Worm (Caenorhabditis elegans) whole organism, L3 larva: ENCODE data around the gene srlf-36.

Experiments
- R02D3.7 ChIP-seq: fragments of 150-350 bp; optimal IDR thresholded peaks from 2 replicates; lab custom pipeline; 2014; ENCODE audit warnings: missing biosample characterization, missing genetic modification characterization
- ZK546.5 ChIP-seq: sonication (generic microtip); optimal IDR thresholded peaks from 2 replicates; lab custom pipeline; 2017; ENCODE audit warnings: missing biosample characterization, missing genetic modification characterization
- aly-2 ChIP-seq: fragments of 150-350 bp; optimal IDR thresholded peaks from 2 replicates; lab custom pipeline; 2014; ENCODE audit warnings: missing biosample characterization, missing genetic modification characterization
- ama-1 ChIP-seq: fragments of 150-350 bp; optimal IDR thresholded peaks from 2 replicates; lab custom pipeline; 2018
- ceh-16 ChIP-seq: sonication (generic microtip); optimal IDR thresholded peaks from 2 replicates; lab custom pipeline; 2017; ENCODE audit warnings: missing biosample characterization, missing genetic modification characterization
- ceh-28 ChIP-seq: fragments of 150-350 bp; optimal IDR thresholded peaks from 2 replicates; lab custom pipeline; 2014; ENCODE audit warnings: missing biosample characterization, missing genetic modification reagents, missing genetic modification characterization
- ceh-82 ChIP-seq: fragments of 150-350 bp; optimal IDR thresholded peaks from 2 replicates; lab custom pipeline; 2014; ENCODE audit warnings: missing biosample characterization, missing genetic modification characterization
- daf-12 ChIP-seq: fragments of 150-350 bp; optimal IDR thresholded peaks from 2 replicates; lab custom pipeline; 2014; ENCODE audit warnings: missing biosample characterization, missing genetic modification reagents, missing genetic modification characterization
- egl-5 ChIP-seq: fragments of 150-350 bp; optimal IDR thresholded peaks from 2 replicates; lab custom pipeline; 2017; ENCODE audit warnings: missing biosample characterization, missing genetic modification reagents, missing genetic modification characterization, inconsistent platforms
- elt-1 ChIP-seq: fragments of 150-350 bp; optimal IDR thresholded peaks from 2 replicates; lab custom pipeline; 2014; ENCODE audit warnings: missing biosample characterization, missing genetic modification characterization
- elt-2 ChIP-seq: sonication (generic microtip); optimal IDR thresholded peaks from 2 replicates; lab custom pipeline; 2016; ENCODE audit warnings: missing genetic modification reagents, mild to moderate bottlenecking, missing genetic modification characterization, missing compliant biosample characterization
- elt-3 ChIP-seq, 3 experiments: fragments of 150-350 bp in 1 of 3; sonication (generic microtip) in 2 of 3; optimal IDR thresholded peaks; 2 replicates in 2 of 3; 4 replicates in 1 of 3; lab custom pipeline; 2014 to 2017; ENCODE audit warnings: missing biosample characterization in 3 of 3, missing genetic modification characterization in 3 of 3
- fkh-10 ChIP-seq: sonication (generic microtip); optimal IDR thresholded peaks from 2 replicates; lab custom pipeline; 2017; ENCODE audit warnings: missing biosample characterization, missing genetic modification reagents, missing genetic modification characterization
- fos-1 ChIP-seq: fragments of 150-350 bp; optimal IDR thresholded peaks from 2 replicates; lab custom pipeline; 2014; ENCODE audit warnings: missing biosample characterization, missing genetic modification characterization
- hmg-11 ChIP-seq: sonication (generic microtip); optimal IDR thresholded peaks from 2 replicates; lab custom pipeline; 2016; ENCODE audit warnings: missing genetic modification characterization, missing compliant biosample characterization
- jun-1 ChIP-seq: fragments of 150-350 bp; optimal IDR thresholded peaks from 2 replicates; lab custom pipeline; 2014; ENCODE audit warnings: missing biosample characterization, missing genetic modification reagents, missing genetic modification characterization
- lin-15B ChIP-seq: fragments of 150-350 bp; optimal IDR thresholded peaks from 2 replicates; lab custom pipeline; 2014; ENCODE audit warnings: missing biosample characterization, missing genetic modification characterization
- lin-39 ChIP-seq: fragments of 150-350 bp; optimal IDR thresholded peaks from 2 replicates; lab custom pipeline; 2018; ENCODE audit warnings: missing biosample characterization, missing genetic modification reagents, missing genetic modification characterization
- lsy-12 ChIP-seq: sonication (generic microtip); optimal IDR thresholded peaks from 2 replicates; lab custom pipeline; 2016; ENCODE audit warnings: mild to moderate bottlenecking, missing genetic modification characterization, missing compliant biosample characterization
- mdl-1 ChIP-seq: fragments of 150-350 bp; optimal IDR thresholded peaks from 2 replicates; lab custom pipeline; 2014; ENCODE audit warnings: missing biosample characterization, missing genetic modification characterization
- mml-1 ChIP-seq: fragments of 150-350 bp; sonication (generic microtip); optimal IDR thresholded peaks from 3 replicates; lab custom pipeline; 2014; ENCODE audit warnings: missing biosample characterization, missing genetic modification characterization
- nfya-1 ChIP-seq: sonication (generic microtip); optimal IDR thresholded peaks from 2 replicates; lab custom pipeline; 2017; ENCODE audit warnings: missing genetic modification characterization, mild to moderate bottlenecking, missing compliant biosample characterization, antibody characterized with exemption, moderate library complexity; ENCODE audit not compliant: insufficient read depth
- nhr-11 ChIP-seq: fragments of 150-350 bp; optimal IDR thresholded peaks from 2 replicates; lab custom pipeline; 2014; ENCODE audit warnings: missing biosample characterization, missing genetic modification characterization
- nhr-23 ChIP-seq: fragments of 150-350 bp; optimal IDR thresholded peaks from 2 replicates; lab custom pipeline; 2014; ENCODE audit warnings: missing biosample characterization, missing genetic modification reagents, missing genetic modification characterization
- nhr-237 ChIP-seq: fragments of 150-350 bp; optimal IDR thresholded peaks from 2 replicates; lab custom pipeline; 2014; ENCODE audit warnings: missing biosample characterization, missing genetic modification characterization
- nhr-25 ChIP-seq: sonication (generic microtip); optimal IDR thresholded peaks from 2 replicates; lab custom pipeline; 2017; ENCODE audit warnings: missing biosample characterization, missing genetic modification characterization
- nhr-43 ChIP-seq: sonication (generic microtip); optimal IDR thresholded peaks from 2 replicates; lab custom pipeline; 2016; ENCODE audit warnings: mild to moderate bottlenecking, missing genetic modification characterization, missing compliant biosample characterization; ENCODE audit not compliant: poor library complexity, severe bottlenecking
- nhr-67 ChIP-seq: fragments of 150-350 bp; optimal IDR thresholded peaks from 2 replicates; lab custom pipeline; 2014; ENCODE audit warnings: missing biosample characterization, missing genetic modification characterization
- pha-4 ChIP-seq: fragments of 150-350 bp; optimal IDR thresholded peaks from 2 replicates; lab custom pipeline; 2014; ENCODE audit warnings: missing biosample characterization, missing genetic modification reagents, missing genetic modification characterization
- pqm-1 ChIP-seq: fragments of 150-350 bp; optimal IDR thresholded peaks from 2 replicates; lab custom pipeline; 2017; ENCODE audit warnings: missing biosample characterization, missing genetic modification characterization, inconsistent platforms
- sea-2 ChIP-seq: fragments of 150-350 bp; sonication (generic microtip); optimal IDR thresholded peaks from 4 replicates; lab custom pipeline; 2014; ENCODE audit warnings: missing biosample characterization, missing genetic modification reagents, missing genetic modification characterization
- skn-1 ChIP-seq: fragments of 150-350 bp; optimal IDR thresholded peaks from 2 replicates; lab custom pipeline; 2014; ENCODE audit warnings: missing biosample characterization, missing genetic modification characterization
- snpc-4 ChIP-seq: fragments of 150-350 bp; optimal IDR thresholded peaks from 2 replicates; lab custom pipeline; 2014; ENCODE audit warnings: missing biosample characterization, missing genetic modification characterization
- tbx-2 ChIP-seq: sonication (generic microtip); optimal IDR thresholded peaks from 2 replicates; lab custom pipeline; 2016; ENCODE audit warnings: mild to moderate bottlenecking, missing genetic modification characterization, missing compliant biosample characterization
- unc-39 ChIP-seq: sonication (generic microtip); optimal IDR thresholded peaks from 4 replicates; lab custom pipeline; 2017; ENCODE audit warnings: missing biosample characterization, missing genetic modification characterization
- unc-62 ChIP-seq: fragments of 150-350 bp; sonication (generic microtip); optimal IDR thresholded peaks from 4 replicates; lab custom pipeline; 2014; ENCODE audit warnings: missing biosample characterization, missing genetic modification reagents, missing genetic modification characterization
- zag-1 ChIP-seq: fragments of 150-350 bp; optimal IDR thresholded peaks from 2 replicates; lab custom pipeline; 2014; ENCODE audit warnings: missing biosample characterization, missing genetic modification characterization
- ztf-11 ChIP-seq: fragments of 150-350 bp; optimal IDR thresholded peaks from 2 replicates; lab custom pipeline; 2014; ENCODE audit warnings: missing biosample characterization, missing genetic modification characterization

The srlf-36 gene

DNA sequence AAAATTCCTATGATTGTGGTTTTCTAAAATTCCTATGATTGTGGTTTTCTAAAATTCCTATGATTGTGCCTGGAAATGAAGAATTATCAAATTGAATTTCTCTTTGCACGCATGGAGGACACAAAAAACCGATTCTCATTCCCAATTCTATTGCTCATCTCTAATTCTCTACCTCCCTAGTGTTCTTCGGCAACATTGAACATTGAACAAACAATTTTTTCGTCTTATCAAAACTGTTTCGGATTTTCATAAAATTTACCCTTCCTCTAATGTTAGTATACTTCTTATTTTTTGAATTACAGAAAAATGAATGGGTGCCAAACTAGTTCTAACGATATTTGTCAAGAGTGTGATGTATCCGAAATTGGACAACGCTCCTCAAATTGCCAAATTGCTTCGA, 26.7 kb upstream of the srlf-36 start, which contains the start of gene pals-31:
TSS of gene pals-31 (plus strand) at position 301 of the 400 bp plus-strand sequence.
- TF ChIP-seq pha-4: no peak
- no peak for TF ChIP-seq ceh-16
- TF ChIP-seq nhr-67: no peak
- no peak for TF ChIP-seq jun-1
- TF ChIP-seq snpc-4 (tag; lab: Kevin White, UChicago): no peak
- no peak for TF ChIP-seq nfya-1 (tag; lab: Kevin White, UChicago)
- TF ChIP-seq lin-39: no peak
- TF ChIP-seq ceh-28 (tag; lab: Kevin White, UChicago): no peak
- TF ChIP-seq zag-1 (tag; lab: Kevin White, UChicago): no peak
- TF ChIP-seq aly-2 (tag; lab: Kevin White, UChicago): no peak
- no peak for TF ChIP-seq elt-2 (tag; lab: Kevin White, UChicago)
- TF ChIP-seq hmg-11: no peak
- no peak for TF ChIP-seq pqm-1 (tag; lab: Kevin White, UChicago)
- no peak for TF ChIP-seq nhr-43 (tag; lab: Kevin White, UChicago)
- TF ChIP-seq ztf-11 (tag; lab: Kevin White, UChicago): no peak
- no peak for TF ChIP-seq nhr-237
- TF ChIP-seq R02D3.7: no peak
- no peak for TF ChIP-seq fkh-10 (GFP tag; lab: Kevin White, UChicago)
- TF ChIP-seq ZK546.5 (tag; lab: Kevin White, UChicago): no peak
- TF ChIP-seq, all 47 proteins: peak for 0

ce11 chrV:635630-636029, 26.1 kb upstream of the srlf-36 start:
- TF ChIP-seq ZK546.5 (tag; lab: Kevin White, UChicago) (no peak), skn-1 (tag; lab: Kevin White, UChicago) (no peak), elt-2 (tag; lab: Kevin White, UChicago) (peak; percentile 51), snpc-4 (tag; lab: Kevin White, UChicago) (peak; percentile 89), nhr-23 (tag; lab: Kevin White, UChicago) (peak; percentile 40), pqm-1 (tag; lab: Kevin White, UChicago) (peak; percentile 51), pha-4 (peak; percentile 52), lsy-12 (no peak), nhr-25 (tag; lab: Kevin White, UChicago) (peak; percentile 35), unc-39 (tag; lab: Kevin White, UChicago) (no peak)

DNA sequence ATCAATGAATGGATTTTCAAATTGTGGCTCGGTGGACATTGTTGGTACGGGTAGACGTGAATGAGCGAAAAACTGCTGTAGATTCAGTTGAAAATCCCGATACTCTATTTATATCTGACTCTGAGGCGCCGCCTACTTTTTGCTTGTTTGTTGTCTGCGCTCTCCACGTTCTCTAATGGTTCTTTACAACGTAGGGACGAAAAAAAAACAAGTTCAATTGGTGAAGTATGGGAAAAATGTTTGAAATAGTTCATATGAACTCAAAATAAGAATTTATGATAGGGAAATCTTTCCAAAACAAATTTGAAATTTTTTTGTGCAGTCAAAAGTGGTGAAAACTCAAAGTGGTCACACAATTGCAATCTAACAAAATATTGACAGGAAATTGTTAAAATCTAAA, 25.3 kb upstream of the srlf-36 start, which contains the start of gene F48G7.10:
TSS of gene F48G7.10 (minus strand) at position 101 of the 400 bp plus-strand sequence.
- no peak for TF ChIP-seq lin-39
- TF ChIP-seq egl-5 (tag; lab: Kevin White, UChicago): no peak
- no peak for TF ChIP-seq daf-12
- no peak for TF ChIP-seq tbx-2 (tag; lab: Kevin White, UChicago)
- TF ChIP-seq elt-1 (tag; lab: Kevin White, UChicago): no peak
- no peak for TF ChIP-seq ama-1 (lab: Kevin White, UChicago)
- TF ChIP-seq nhr-25 (tag; lab: Kevin White, UChicago): no peak
- TF ChIP-seq ztf-11 (tag; lab: Kevin White, UChicago): no peak
- TF ChIP-seq nhr-11: no peak
- no peak for TF ChIP-seq mml-1
- TF ChIP-seq aly-2 (tag; lab: Kevin White, UChicago): no peak
- TF ChIP-seq unc-62 (GFP tag; lab: Kevin White, UChicago): no peak
- TF ChIP-seq elt-2 (tag; lab: Kevin White, UChicago): no peak
- TF ChIP-seq nhr-237: no peak
- TF ChIP-seq nhr-23 (tag; lab: Kevin White, UChicago): no peak
- TF ChIP-seq lin-15B (tag; lab: Kevin White, UChicago): no peak
- TF ChIP-seq mdl-1: no peak
- no peak for TF ChIP-seq skn-1 (tag; lab: Kevin White, UChicago)

DNA sequence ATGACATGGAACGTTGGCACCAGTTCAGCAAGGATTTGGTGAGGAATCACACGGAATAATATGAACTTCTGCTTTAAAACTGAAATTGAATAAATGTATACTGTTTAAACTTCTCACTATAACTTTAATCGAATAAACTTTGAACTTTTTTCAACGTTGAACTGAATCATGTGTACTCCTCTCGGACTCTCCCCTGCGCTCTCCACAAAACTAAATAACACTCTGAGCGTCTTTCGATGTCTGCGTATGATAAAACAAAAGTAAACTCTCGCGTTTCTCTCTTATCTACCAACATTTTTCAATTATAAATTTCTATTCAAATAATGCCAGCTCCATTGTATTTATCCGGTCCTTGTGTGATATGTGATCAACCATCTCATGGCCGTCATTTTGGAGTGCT, 22.3 kb upstream of the srlf-36 start:
- TF ChIP-seq pha-4 (peak; percentile 59), elt-2 (tag; lab: Kevin White, UChicago) (peak; percentile 25), snpc-4 (tag; lab: Kevin White, UChicago) (peak; percentile 8), pqm-1 (tag; lab: Kevin White, UChicago) (peak; percentile 10), zag-1 (tag; lab: Kevin White, UChicago) (no peak), ceh-82 (tag; lab: Kevin White, UChicago) (no peak)

ce11 chrV:628527-628926, 19.0 kb upstream of the srlf-36 start, which contains the start of gene F48G7.9:
Gene F48G7.9, minus strand, starts transcription at chrV:628627.
- TF ChIP-seq unc-62 (GFP tag; lab: Kevin White, UChicago) (no peak), nfya-1 (tag; lab: Kevin White, UChicago) (no peak), lsy-12 (no peak), mml-1 (no peak), elt-3 (tag; optimal IDR thresholded peaks at IDR 0.05; lab: Kevin White, UChicago) (no peak), lin-15B (tag; lab: Kevin White, UChicago) (no peak), sea-2 (no peak), fkh-10 (GFP tag; lab: Kevin White, UChicago) (no peak), fos-1 (tag; lab: Kevin White, UChicago) (no peak)
